Worm (Caenorhabditis elegans) whole organism, L3 larva: ENCODE measurements around the gene ccdc-55.

Source experiments
- R02D3.7 ChIP-seq: fragments of 150-350 bp; optimal IDR thresholded peaks from 2 replicates; lab custom pipeline; 2014; ENCODE audit warnings: missing biosample characterization, missing genetic modification characterization
- ama-1 ChIP-seq: fragments of 150-350 bp; optimal IDR thresholded peaks from 2 replicates; lab custom pipeline; 2018
- ceh-16 ChIP-seq: sonication (generic microtip); optimal IDR thresholded peaks from 2 replicates; lab custom pipeline; 2017; ENCODE audit warnings: missing biosample characterization, missing genetic modification characterization
- ceh-82 ChIP-seq: fragments of 150-350 bp; optimal IDR thresholded peaks from 2 replicates; lab custom pipeline; 2014; ENCODE audit warnings: missing biosample characterization, missing genetic modification characterization
- daf-12 ChIP-seq: fragments of 150-350 bp; optimal IDR thresholded peaks from 2 replicates; lab custom pipeline; 2014; ENCODE audit warnings: missing biosample characterization, missing genetic modification reagents, missing genetic modification characterization
- egl-5 ChIP-seq: fragments of 150-350 bp; optimal IDR thresholded peaks from 2 replicates; lab custom pipeline; 2017; ENCODE audit warnings: missing biosample characterization, missing genetic modification reagents, missing genetic modification characterization, inconsistent platforms
- elt-1 ChIP-seq: fragments of 150-350 bp; optimal IDR thresholded peaks from 2 replicates; lab custom pipeline; 2014; ENCODE audit warnings: missing biosample characterization, missing genetic modification characterization
- elt-2 ChIP-seq: sonication (generic microtip); optimal IDR thresholded peaks from 2 replicates; lab custom pipeline; 2016; ENCODE audit warnings: missing genetic modification reagents, mild to moderate bottlenecking, missing genetic modification characterization, missing compliant biosample characterization
- elt-3 ChIP-seq, 3 experiments: fragments of 150-350 bp in 1 of 3; sonication (generic microtip) in 2 of 3; optimal IDR thresholded peaks; 2 replicates in 2 of 3; 4 replicates in 1 of 3; lab custom pipeline; 2014 to 2017; ENCODE audit warnings: missing biosample characterization in 3 of 3, missing genetic modification characterization in 3 of 3
- eor-1 ChIP-seq, 2 experiments: fragments of 150-350 bp; optimal IDR thresholded peaks; 2 replicates each; lab custom pipeline; 2014 to 2018; ENCODE audit warnings: missing biosample characterization in 2 of 2, missing genetic modification characterization in 2 of 2
- fkh-10 ChIP-seq: sonication (generic microtip); optimal IDR thresholded peaks from 2 replicates; lab custom pipeline; 2017; ENCODE audit warnings: missing biosample characterization, missing genetic modification reagents, missing genetic modification characterization
- fkh-2 ChIP-seq: fragments of 150-350 bp; optimal IDR thresholded peaks from 2 replicates; lab custom pipeline; 2014; ENCODE audit warnings: missing biosample characterization, missing genetic modification reagents, missing genetic modification characterization
- fos-1 ChIP-seq: fragments of 150-350 bp; optimal IDR thresholded peaks from 2 replicates; lab custom pipeline; 2014; ENCODE audit warnings: missing biosample characterization, missing genetic modification characterization
- hmg-11 ChIP-seq: sonication (generic microtip); optimal IDR thresholded peaks from 2 replicates; lab custom pipeline; 2016; ENCODE audit warnings: missing genetic modification characterization, missing compliant biosample characterization
- jun-1 ChIP-seq: fragments of 150-350 bp; optimal IDR thresholded peaks from 2 replicates; lab custom pipeline; 2014; ENCODE audit warnings: missing biosample characterization, missing genetic modification reagents, missing genetic modification characterization
- lin-15B ChIP-seq: fragments of 150-350 bp; optimal IDR thresholded peaks from 2 replicates; lab custom pipeline; 2014; ENCODE audit warnings: missing biosample characterization, missing genetic modification characterization
- lin-39 ChIP-seq: fragments of 150-350 bp; optimal IDR thresholded peaks from 2 replicates; lab custom pipeline; 2018; ENCODE audit warnings: missing biosample characterization, missing genetic modification reagents, missing genetic modification characterization
- lsy-12 ChIP-seq: sonication (generic microtip); optimal IDR thresholded peaks from 2 replicates; lab custom pipeline; 2016; ENCODE audit warnings: mild to moderate bottlenecking, missing genetic modification characterization, missing compliant biosample characterization
- mdl-1 ChIP-seq: fragments of 150-350 bp; optimal IDR thresholded peaks from 2 replicates; lab custom pipeline; 2014; ENCODE audit warnings: missing biosample characterization, missing genetic modification characterization
- mml-1 ChIP-seq: fragments of 150-350 bp; sonication (generic microtip); optimal IDR thresholded peaks from 3 replicates; lab custom pipeline; 2014; ENCODE audit warnings: missing biosample characterization, missing genetic modification characterization
- nfya-1 ChIP-seq: sonication (generic microtip); optimal IDR thresholded peaks from 2 replicates; lab custom pipeline; 2017; ENCODE audit warnings: missing genetic modification characterization, mild to moderate bottlenecking, missing compliant biosample characterization, antibody characterized with exemption, moderate library complexity; ENCODE audit not compliant: insufficient read depth
- nhr-11 ChIP-seq: fragments of 150-350 bp; optimal IDR thresholded peaks from 2 replicates; lab custom pipeline; 2014; ENCODE audit warnings: missing biosample characterization, missing genetic modification characterization
- nhr-12 ChIP-seq: fragments of 150-350 bp; optimal IDR thresholded peaks from 2 replicates; lab custom pipeline; 2014; ENCODE audit warnings: missing biosample characterization, missing genetic modification characterization
- nhr-23 ChIP-seq: fragments of 150-350 bp; optimal IDR thresholded peaks from 2 replicates; lab custom pipeline; 2014; ENCODE audit warnings: missing biosample characterization, missing genetic modification reagents, missing genetic modification characterization
- nhr-25 ChIP-seq: sonication (generic microtip); optimal IDR thresholded peaks from 2 replicates; lab custom pipeline; 2017; ENCODE audit warnings: missing biosample characterization, missing genetic modification characterization
- nhr-28 ChIP-seq: fragments of 150-350 bp; optimal IDR thresholded peaks from 2 replicates; lab custom pipeline; 2014; ENCODE audit warnings: missing biosample characterization, missing genetic modification characterization
- nhr-43 ChIP-seq: sonication (generic microtip); optimal IDR thresholded peaks from 2 replicates; lab custom pipeline; 2016; ENCODE audit warnings: mild to moderate bottlenecking, missing genetic modification characterization, missing compliant biosample characterization; ENCODE audit not compliant: poor library complexity, severe bottlenecking
- nhr-67 ChIP-seq: fragments of 150-350 bp; optimal IDR thresholded peaks from 2 replicates; lab custom pipeline; 2014; ENCODE audit warnings: missing biosample characterization, missing genetic modification characterization
- nhr-77 ChIP-seq: fragments of 150-350 bp; optimal IDR thresholded peaks from 2 replicates; lab custom pipeline; 2014; ENCODE audit warnings: missing biosample characterization, missing genetic modification characterization
- pha-4 ChIP-seq: fragments of 150-350 bp; optimal IDR thresholded peaks from 2 replicates; lab custom pipeline; 2014; ENCODE audit warnings: missing biosample characterization, missing genetic modification reagents, missing genetic modification characterization
- pqm-1 ChIP-seq: fragments of 150-350 bp; optimal IDR thresholded peaks from 2 replicates; lab custom pipeline; 2017; ENCODE audit warnings: missing biosample characterization, missing genetic modification characterization, inconsistent platforms
- skn-1 ChIP-seq: fragments of 150-350 bp; optimal IDR thresholded peaks from 2 replicates; lab custom pipeline; 2014; ENCODE audit warnings: missing biosample characterization, missing genetic modification characterization
- tbx-2 ChIP-seq: sonication (generic microtip); optimal IDR thresholded peaks from 2 replicates; lab custom pipeline; 2016; ENCODE audit warnings: mild to moderate bottlenecking, missing genetic modification characterization, missing compliant biosample characterization
- zag-1 ChIP-seq: fragments of 150-350 bp; optimal IDR thresholded peaks from 2 replicates; lab custom pipeline; 2014; ENCODE audit warnings: missing biosample characterization, missing genetic modification characterization
- ztf-11 ChIP-seq: fragments of 150-350 bp; optimal IDR thresholded peaks from 2 replicates; lab custom pipeline; 2014; ENCODE audit warnings: missing biosample characterization, missing genetic modification characterization
- ztf-4 ChIP-seq: fragments of 150-350 bp; optimal IDR thresholded peaks from 2 replicates; lab custom pipeline; 2014; ENCODE audit warnings: missing biosample characterization, missing genetic modification characterization

ccdc-55 gene

ce11 chrIII:4168665-4169064, at the start of gene ccdc-55:
Gene ccdc-55 (minus strand): TSS chrIII:4168765.
- TF ChIP-seq nhr-67 (tag; lab: Kevin White, UChicago) = no peak
- TF ChIP-seq eor-1 (tag; optimal IDR thresholded peaks at IDR 0.05; lab: Kevin White, UChicago) = no peak
- TF ChIP-seq tbx-2 (tag; lab: Kevin White, UChicago) = no peak
- no peak for TF ChIP-seq lsy-12 (tag; lab: Kevin White, UChicago)
- no peak for TF ChIP-seq daf-12 (tag; lab: Kevin White, UChicago)
- TF ChIP-seq elt-3 (tag; optimal IDR thresholded peaks at IDR 0.05; lab: Kevin White, UChicago) = no peak
- TF ChIP-seq hmg-11 (tag; lab: Kevin White, UChicago) = no peak
- TF ChIP-seq jun-1 (tag; lab: Kevin White, UChicago) = no peak
- no peak for TF ChIP-seq ztf-11 (tag; lab: Kevin White, UChicago)
- no peak for TF ChIP-seq pha-4 (tag; lab: Kevin White, UChicago)
- TF ChIP-seq ztf-4 = no peak
- TF ChIP-seq ceh-82 (tag; lab: Kevin White, UChicago) = no peak
- TF ChIP-seq zag-1 (tag; lab: Kevin White, UChicago) = no peak
- TF ChIP-seq skn-1 (tag; lab: Kevin White, UChicago) = no peak
- no peak for TF ChIP-seq ceh-16 (tag; lab: Kevin White, UChicago)
- no peak for TF ChIP-seq ama-1 (lab: Kevin White, UChicago)

DNA sequence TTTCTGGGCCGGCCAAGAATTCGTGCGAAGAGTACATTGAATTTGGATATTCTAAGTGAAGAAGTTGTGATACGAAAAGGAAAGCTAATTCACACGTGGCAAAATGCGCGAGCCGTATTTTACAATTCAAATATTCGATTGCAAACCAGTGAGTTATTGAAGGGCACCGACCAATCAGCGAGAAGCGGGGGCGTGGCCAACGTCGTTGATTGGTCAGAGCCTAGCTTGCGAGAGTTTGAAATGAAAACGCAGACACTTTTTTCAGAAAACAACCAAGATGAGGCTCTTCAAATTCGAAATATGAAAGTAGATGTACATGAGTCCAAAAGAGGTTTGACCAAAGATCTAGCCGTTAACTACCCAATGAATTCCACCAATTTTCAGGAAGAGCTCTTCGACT, 42.1 kb upstream of the ccdc-55 start:
- peak; percentile 93 for TF ChIP-seq nfya-1 (tag; lab: Kevin White, UChicago)
- TF ChIP-seq lin-15B = no peak

- no peak for TF ChIP-seq egl-5
- TF ChIP-seq nhr-11 = no peak
- TF ChIP-seq elt-1 (tag; lab: Kevin White, UChicago) = no peak
- no peak for TF ChIP-seq pqm-1 (tag; lab: Kevin White, UChicago)
- no peak for TF ChIP-seq nhr-43
- TF ChIP-seq fos-1 = no peak
- no peak for TF ChIP-seq pha-4 (tag; lab: Kevin White, UChicago)
- TF ChIP-seq nhr-23 (tag; lab: Kevin White, UChicago) = no peak
- no peak for TF ChIP-seq ceh-16 (tag; lab: Kevin White, UChicago)
- TF ChIP-seq ceh-82 (tag; lab: Kevin White, UChicago) = no peak
- no peak for TF ChIP-seq nhr-77 (tag; lab: Kevin White, UChicago)
Observed at ce11 chrIII:4209188-4209587, 40.6 kb upstream of the ccdc-55 start, which contains the start of gene phlp-2. Gene phlp-2 (plus strand): TSS chrIII:4209488.

DNA sequence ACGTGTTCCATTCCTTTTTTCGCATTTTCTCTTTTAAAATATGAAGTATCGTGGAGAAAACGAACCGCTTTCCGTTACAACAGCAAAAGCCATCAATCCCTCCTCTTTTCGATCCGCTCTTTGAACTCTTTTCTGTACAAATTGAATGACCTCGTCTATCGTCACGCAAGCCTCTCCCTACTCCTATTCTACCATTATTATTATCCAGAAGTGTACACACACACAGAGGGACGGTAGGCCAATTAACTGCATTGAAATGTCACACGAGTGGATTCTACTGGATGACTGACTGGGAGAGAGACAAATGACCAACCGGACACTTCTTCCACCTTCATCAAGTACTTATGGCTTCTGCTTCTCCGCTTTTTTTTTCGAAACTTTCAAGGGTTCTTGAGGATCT, 39.6 kb upstream of the ccdc-55 start:
- no peak for TF ChIP-seq mdl-1
- no peak for TF ChIP-seq nhr-11
- no peak for TF ChIP-seq ceh-16 (tag; lab: Kevin White, UChicago)
- no peak for TF ChIP-seq fkh-10 (GFP tag; lab: Kevin White, UChicago)
- no peak for TF ChIP-seq zag-1 (tag; lab: Kevin White, UChicago)
- no peak for TF ChIP-seq nhr-12 (tag; lab: Kevin White, UChicago)
- TF ChIP-seq eor-1 (tag; optimal IDR thresholded peaks at IDR 0.05; lab: Kevin White, UChicago) = no peak
- no peak for TF ChIP-seq nhr-25 (tag; lab: Kevin White, UChicago)
- no peak for TF ChIP-seq elt-1 (tag; lab: Kevin White, UChicago)
- TF ChIP-seq lin-39 (tag; lab: Kevin White, UChicago) = no peak
- TF ChIP-seq elt-2 (tag; lab: Kevin White, UChicago) = no peak
- TF ChIP-seq jun-1 (tag; lab: Kevin White, UChicago) = no peak
- no peak for TF ChIP-seq R02D3.7
- TF ChIP-seq lsy-12 (tag; lab: Kevin White, UChicago) = no peak
- TF ChIP-seq nhr-28 = no peak
- TF ChIP-seq mml-1 (tag; lab: Kevin White, UChicago) = no peak
- no peak for TF ChIP-seq nhr-43
- no peak for TF ChIP-seq ztf-4
- no peak for TF ChIP-seq fkh-2
